Fruit fly (Drosophila melanogaster): Measurements from ENCODE around the gene Myt1.

Gene Myt1

dm6 chr3L:5768532-5769497 lies 10.6 kb downstream of the Myt1 start, which contains the start of the genes Ppat-Dpck and scny (continued):
- TF ChIP-seq Taf1 (GFP tag; IDR thresholded peaks at IDR 0.05) (0 out of 2 replicates have a peak, but pooled peaks have one; percentile 13), CG17385 (GFP tag; optimal IDR thresholded peaks at IDR 0.05) (peak; percentile 14), CoRest (tag; optimal IDR thresholded peaks at IDR 0.05) (no peak), CG34224 (GFP tag; IDR thresholded peaks at IDR 0.05; ENCODE audit: partially characterized antibody) (peak; percentile 94), Dbx (GFP tag; IDR thresholded peaks at IDR 0.05) (0 out of 3 replicates have a peak, but pooled peaks have one; percentile 39), CG2712 (tag; optimal IDR thresholded peaks at IDR 0.05) (peak; percentile 50), Pdp1 (GFP tag; optimal IDR thresholded peaks at IDR 0.05) (peak in 1 of 2 experiments; percentile 67), CG13775 (GFP tag; optimal IDR thresholded peaks at IDR 0.05) (peak; percentile 27), CG42726 (GFP tag; IDR thresholded peaks at IDR 0.05; ENCODE audit: partially characterized antibody) (peak; percentile 72), so (GFP tag; IDR thresholded peaks at IDR 0.05) (0 out of 3 replicates have a peak, but pooled peaks have one; percentile 54), Hr51 (GFP tag; optimal IDR thresholded peaks at IDR 0.05) (no peak), luna (GFP tag; optimal IDR thresholded peaks at IDR 0.05) (no peak), slou (GFP tag; optimal IDR thresholded peaks at IDR 0.05) (no peak), CG30020 (tag; optimal IDR thresholded peaks at IDR 0.05) (peak; percentile 46), maf-S (GFP tag; optimal IDR thresholded peaks at IDR 0.05) (no peak), MBD-R2 (GFP tag; IDR thresholded peaks at IDR 0.05) (peak; percentile 52), CG33213 (GFP tag; optimal IDR thresholded peaks at IDR 0.05) (peak; percentile 19), CG7963 (GFP tag; IDR thresholded peaks at IDR 0.05; ENCODE audit: partially characterized antibody) (peak; percentile 71; the same call in 2 of the 3 replicates), CG10462 (GFP tag; optimal IDR thresholded peaks at IDR 0.05) (peak; percentile 42), D19A (tag; optimal IDR thresholded peaks at IDR 0.05) (no peak), CG13287 (GFP tag; IDR thresholded peaks at IDR 0.05; ENCODE audit: partially characterized antibody) (peak; percentile 97), CG17912 (GFP tag; optimal IDR thresholded peaks at IDR 0.05) (no peak), bsh (GFP tag; optimal IDR thresholded peaks at IDR 0.05) (peak in 1 of 2 experiments; percentile 8), sug (tag; optimal IDR thresholded peaks at IDR 0.05) (peak; percentile 50), yki (optimal IDR thresholded peaks at IDR 0.05) (no peak), btn (GFP tag; optimal IDR thresholded peaks at IDR 0.05) (no peak), CG8478 (optimal IDR thresholded peaks at IDR 0.05) (peak; percentile 43), CG9797 (GFP tag; optimal IDR thresholded peaks at IDR 0.05) (peak; percentile 83), B-H2 (GFP tag; optimal IDR thresholded peaks at IDR 0.05) (peak; percentile 50), Abd-B (GFP tag; optimal IDR thresholded peaks at IDR 0.05) (no peak), dpn (GFP tag; optimal IDR thresholded peaks at IDR 0.05) (no peak), jing (GFP tag; optimal IDR thresholded peaks at IDR 0.05) (no peak), Sry-β (GFP tag; optimal IDR thresholded peaks at IDR 0.05) (peak; percentile 0), Antp (GFP tag; optimal IDR thresholded peaks at IDR 0.05) (no peak), Sox102F (GFP tag; optimal IDR thresholded peaks at IDR 0.05) (no peak), sc (optimal IDR thresholded peaks at IDR 0.05) (no peak), sc (GFP tag; optimal IDR thresholded peaks at IDR 0.05) (no peak), CG15514 (GFP tag; optimal IDR thresholded peaks at IDR 0.05) (peak; percentile 61), HLH54F (GFP tag; optimal IDR thresholded peaks at IDR 0.05) (no peak), chif (GFP tag; optimal IDR thresholded peaks at IDR 0.05) (no peak), Doc3 (GFP tag; IDR thresholded peaks at IDR 0.05; ENCODE audit: partially characterized antibody) (peak; percentile 96), Dp (GFP tag; optimal IDR thresholded peaks at IDR 0.05) (peak; percentile 19), cg (GFP tag; optimal IDR thresholded peaks at IDR 0.05) (peak; percentile 90), hkb (optimal IDR thresholded peaks at IDR 0.05) (peak; percentile 60), hkb (GFP tag; IDR thresholded peaks at IDR 0.05) (0 out of 2 replicates have a peak, but pooled peaks have one; percentile 10), mld (GFP tag; IDR thresholded peaks at IDR 0.05; ENCODE audit: partially characterized antibody) (peak; percentile 86; the same call in 2 of the 3 replicates), Sry-δ (GFP tag; optimal IDR thresholded peaks at IDR 0.05) (peak; percentile 82)

Measured in whole organism, embryonic.